Worm (Caenorhabditis elegans) whole organism, L1 larva: ENCODE data around the gene golg-2.
A peak's percentile ranks its signal among the peaks of the same experiment; 100 is the strongest.

ENCODE experiments used
- alr-1 ChIP-seq: fragments of 200-800 bp; sonication (Bioruptor generic); optimal IDR thresholded peaks from 2 replicates; lab custom pipeline; 2018; ENCODE audit warnings: borderline replicate concordance, mild to moderate bottlenecking, missing genetic modification characterization, missing compliant biosample characterization
- lin-15B ChIP-seq: fragments of 150-350 bp; sonication (generic microtip); optimal IDR thresholded peaks from 3 replicates; lab custom pipeline; 2014; ENCODE audit warnings: missing biosample characterization, missing genetic modification characterization
- nhr-76 ChIP-seq: sonication (generic microtip); optimal IDR thresholded peaks from 2 replicates; lab custom pipeline; 2017; ENCODE audit warnings: missing biosample characterization, missing genetic modification characterization

ce11 chrII:4999122-4999521 is 40.8 kb downstream of the golg-2 start, which contains the start of gene citk-2:
- TF ChIP-seq lin-15B (peak; percentile 77), alr-1 (tag; lab: Kevin White, UChicago) (no peak), nhr-76 (tag; lab: Kevin White, UChicago) (no peak)
